Fruit fly (Drosophila melanogaster): ENCODE measurements around the gene Phlpp.

DNA sequence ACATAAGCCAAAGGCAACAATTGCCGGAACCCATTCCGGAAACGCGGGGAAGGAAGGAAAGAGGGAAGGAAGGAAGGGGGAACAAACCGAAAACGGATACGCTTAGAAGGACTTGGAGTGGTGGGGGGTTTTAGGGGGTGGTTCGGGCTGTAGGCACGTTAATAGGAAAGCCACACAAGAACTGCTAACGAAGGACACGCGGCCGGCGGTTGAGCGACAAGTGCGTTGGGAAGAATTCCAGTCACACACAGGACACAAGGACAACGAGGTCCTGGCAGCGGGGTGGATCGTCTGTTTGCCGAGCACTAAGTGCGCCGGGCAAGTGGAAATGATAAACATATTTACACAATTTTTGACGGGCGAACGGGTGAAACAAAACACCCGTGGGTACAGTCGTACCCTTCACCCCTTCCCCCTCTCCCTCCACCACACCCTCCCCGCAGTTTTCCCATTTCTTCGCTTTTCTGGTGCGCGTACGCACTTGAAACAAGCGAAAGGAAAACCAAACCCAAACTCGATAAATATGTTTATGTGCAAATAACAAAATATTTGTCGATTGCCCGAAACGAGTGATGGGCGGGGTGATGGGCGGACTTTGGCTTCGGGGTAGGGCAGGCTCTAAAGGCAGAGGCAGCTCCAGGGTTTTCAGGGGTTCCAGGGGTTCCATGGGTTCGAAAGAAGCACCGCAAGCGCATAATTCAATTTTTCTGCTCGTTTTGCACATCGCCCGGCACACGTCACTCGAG, 44.4 kb downstream of the Phlpp start:
- no peak for TF ChIP-seq tai (GFP tag; optimal IDR thresholded peaks at IDR 0.05)
- TF ChIP-seq Jra (GFP tag; optimal IDR thresholded peaks at IDR 0.05) = no peak
- no peak for TF ChIP-seq dsf (GFP tag; optimal IDR thresholded peaks at IDR 0.05; ENCODE audit: borderline replicate concordance)
- TF ChIP-seq lola (GFP tag; optimal IDR thresholded peaks at IDR 0.05) = no peak
- TF ChIP-seq Vsx2 (GFP tag; optimal IDR thresholded peaks at IDR 0.05; ENCODE audit: partially characterized antibody) = no peak
